Worm (Caenorhabditis elegans) whole organism, young adult: ENCODE data around the gene EEED8.13.

ENCODE experiments used
- B0019.2 ChIP-seq: fragments of 200-800 bp; sonication (Bioruptor generic); conservative IDR thresholded peaks from 2 replicates; pipeline ENCODE4 v1.3.6; 2022; ENCODE audit warnings: missing genetic modification reagents, missing genetic modification characterization, missing compliant biosample characterization
- B0035.1 ChIP-seq: sonication (generic microtip); optimal IDR thresholded peaks from 2 replicates; lab custom pipeline; 2016; ENCODE audit warnings: missing genetic modification characterization, mild to moderate bottlenecking, missing compliant biosample characterization, missing genotype, missing genetic modification reagents
- B0336.3 ChIP-seq: fragments of 200-800 bp; sonication (Bioruptor generic); IDR thresholded peaks from 2 replicates; pipeline ENCODE4 v1.3.6; 2022; ENCODE audit warnings: missing genetic modification characterization, missing compliant biosample characterization
- C06A6.2 ChIP-seq: fragments of 200-800 bp; sonication (Bioruptor generic); conservative IDR thresholded peaks from 2 replicates; pipeline ENCODE4 v1.3.6; 2022; ENCODE audit warnings: missing genetic modification characterization, missing compliant biosample characterization
- F10E7.11 ChIP-seq: sonication (generic microtip); optimal IDR thresholded peaks from 2 replicates; lab custom pipeline; 2017; ENCODE audit warnings: mild to moderate bottlenecking, missing genetic modification characterization, moderate library complexity, missing compliant biosample characterization
- F39B2.1 ChIP-seq: fragments of 200-800 bp; sonication (Bioruptor generic); IDR thresholded peaks from 2 replicates; pipeline ENCODE4 v1.3.6; 2022; ENCODE audit warnings: missing genetic modification reagents, missing genetic modification characterization, missing compliant biosample characterization
- K12H6.12 ChIP-seq: fragments of 200-800 bp; sonication (Bioruptor generic); optimal IDR thresholded peaks from 2 replicates; lab custom pipeline; 2018; ENCODE audit warnings: mild to moderate bottlenecking, missing genetic modification characterization, missing compliant biosample characterization
- T07F8.4 ChIP-seq: sonication (generic microtip); optimal IDR thresholded peaks from 2 replicates; lab custom pipeline; 2016; ENCODE audit warnings: mild to moderate bottlenecking, missing genetic modification characterization, moderate library complexity, missing compliant biosample characterization
- T26A5.8 ChIP-seq: sonication (generic microtip); optimal IDR thresholded peaks from 2 replicates; lab custom pipeline; 2016; ENCODE audit warnings: missing genetic modification characterization, missing compliant biosample characterization
- Y67H2A.10 ChIP-seq: fragments of 200-800 bp; sonication (Bioruptor generic); conservative IDR thresholded peaks from 2 replicates; pipeline ENCODE4 v1.3.6; 2022; ENCODE audit warnings: missing genetic modification reagents, missing genetic modification characterization, missing compliant biosample characterization
- aptf-2 ChIP-seq: fragments of 200-800 bp; sonication (Bioruptor generic); conservative IDR thresholded peaks from 2 replicates; pipeline ENCODE4 v1.3.6; 2022; ENCODE audit warnings: missing genetic modification reagents, missing genetic modification characterization, missing compliant biosample characterization
- attf-3 ChIP-seq: fragments of 200-800 bp; sonication (Bioruptor generic); conservative IDR thresholded peaks from 2 replicates; pipeline ENCODE4 v1.3.6; 2022; ENCODE audit warnings: missing genetic modification reagents, missing genetic modification characterization, missing compliant biosample characterization
- attf-6 ChIP-seq: fragments of 200-800 bp; sonication (Bioruptor generic); IDR thresholded peaks from 2 replicates; pipeline ENCODE4 v1.3.6; 2022; ENCODE audit warnings: missing genetic modification reagents, missing genetic modification characterization, missing compliant biosample characterization
- bed-1 ChIP-seq: fragments of 200-800 bp; sonication (Bioruptor generic); IDR thresholded peaks from 2 replicates; pipeline ENCODE4 v1.3.6; 2022; ENCODE audit warnings: missing genetic modification reagents, missing genetic modification characterization, missing compliant biosample characterization
- cebp-1 ChIP-seq, 2 experiments: fragments of 200-800 bp in 1 of 2; sonication (Bioruptor generic) in 1 of 2; sonication (generic microtip) in 1 of 2; IDR thresholded peaks in 1 of 2; optimal IDR thresholded peaks in 1 of 2; 2 replicates each; pipeline versions ENCODE4 v1.3.6 to Lab custom; 2017 to 2022; ENCODE audit warnings: missing compliant biosample characterization in 2 of 2, missing genetic modification characterization in 2 of 2, mild to moderate bottlenecking in 1 of 2, missing genetic modification reagents in 1 of 2, moderate library complexity in 1 of 2
- ceh-79 ChIP-seq: sonication (generic microtip); optimal IDR thresholded peaks from 2 replicates; lab custom pipeline; 2017; ENCODE audit warnings: mild to moderate bottlenecking, missing genetic modification characterization, missing compliant biosample characterization
- ceh-91 ChIP-seq: fragments of 200-800 bp; sonication (Bioruptor generic); IDR thresholded peaks from 2 replicates; pipeline ENCODE4 v1.3.6; 2022; ENCODE audit warnings: missing genetic modification reagents, missing genetic modification characterization, missing compliant biosample characterization
- dox-1 ChIP-seq: fragments of 200-800 bp; sonication (Bioruptor generic); IDR thresholded peaks from 2 replicates; pipeline ENCODE4 v1.3.6; 2022; ENCODE audit warnings: missing genetic modification reagents, missing genetic modification characterization, missing compliant biosample characterization
- dpl-1 ChIP-seq: fragments of 150-350 bp; optimal IDR thresholded peaks from 2 replicates; lab custom pipeline; 2014; ENCODE audit warnings: missing biosample characterization, missing genetic modification reagents, missing genetic modification characterization
- egl-18 ChIP-seq: fragments of 200-800 bp; sonication (Bioruptor generic); IDR thresholded peaks from 2 replicates; pipeline ENCODE4 v1.3.6; 2022; ENCODE audit warnings: missing genetic modification reagents, missing genetic modification characterization, missing compliant biosample characterization
- egrh-3 ChIP-seq: fragments of 200-800 bp; sonication (Bioruptor generic); IDR thresholded peaks from 2 replicates; pipeline ENCODE4 v1.3.6; 2022; ENCODE audit warnings: missing genetic modification reagents, missing genetic modification characterization, missing compliant biosample characterization
- ets-4 ChIP-seq: fragments of 200-800 bp; sonication (Bioruptor generic); optimal IDR thresholded peaks from 2 replicates; lab custom pipeline; 2018; ENCODE audit warnings: mild to moderate bottlenecking, missing genetic modification characterization, missing compliant biosample characterization
- fkh-3 ChIP-seq: sonication (generic microtip); optimal IDR thresholded peaks from 2 replicates; lab custom pipeline; 2016; ENCODE audit warnings: mild to moderate bottlenecking, missing genetic modification characterization, missing compliant biosample characterization
- hrde-1 ChIP-seq: sonication (generic microtip); optimal IDR thresholded peaks from 2 replicates; lab custom pipeline; 2016; ENCODE audit warnings: missing genetic modification characterization, mild to moderate bottlenecking, missing compliant biosample characterization, moderate library complexity, missing genotype, missing genetic modification reagents, borderline replicate concordance
- let-607 ChIP-seq, 2 experiments: fragments of 200-800 bp in 1 of 2; sonication (Bioruptor generic) in 1 of 2; sonication (generic microtip) in 1 of 2; optimal IDR thresholded peaks; 2 replicates each; lab custom pipeline; 2016 to 2018; ENCODE audit warnings: mild to moderate bottlenecking in 2 of 2, missing compliant biosample characterization in 2 of 2, missing genetic modification characterization in 2 of 2, moderate library complexity in 2 of 2, missing genotype in 1 of 2
- lsy-27 ChIP-seq: sonication (generic microtip); optimal IDR thresholded peaks from 2 replicates; lab custom pipeline; 2017; ENCODE audit warnings: missing genetic modification characterization, mild to moderate bottlenecking, missing compliant biosample characterization, antibody characterized with exemption, missing genotype, borderline replicate concordance; ENCODE audit not compliant: insufficient read depth
- madf-8 ChIP-seq: fragments of 200-800 bp; sonication (Bioruptor generic); conservative IDR thresholded peaks from 2 replicates; pipeline ENCODE4 v1.3.6; 2022; ENCODE audit warnings: missing genetic modification reagents, missing genetic modification characterization, missing compliant biosample characterization
- mel-28 ChIP-seq: sonication (generic microtip); optimal IDR thresholded peaks from 2 replicates; lab custom pipeline; 2016; ENCODE audit warnings: borderline replicate concordance, mild to moderate bottlenecking, missing genetic modification characterization, missing compliant biosample characterization
- mes-4 ChIP-seq: sonication (generic microtip); optimal IDR thresholded peaks from 2 replicates; lab custom pipeline; 2016; ENCODE audit warnings: missing genotype, missing genetic modification characterization, missing compliant biosample characterization
- nfya-2 ChIP-seq: fragments of 200-800 bp; sonication (Bioruptor generic); IDR thresholded peaks from 2 replicates; pipeline ENCODE4 v1.3.6; 2022; ENCODE audit warnings: missing genetic modification reagents, missing genetic modification characterization, missing compliant biosample characterization
- nfyb-1 ChIP-seq: fragments of 200-800 bp; sonication (Bioruptor generic); IDR thresholded peaks from 2 replicates; pipeline ENCODE4 v1.3.6; 2022; ENCODE audit warnings: missing genetic modification reagents, missing genetic modification characterization, missing compliant biosample characterization
- nhr-179 ChIP-seq: sonication (generic microtip); optimal IDR thresholded peaks from 2 replicates; lab custom pipeline; 2016; ENCODE audit warnings: mild to moderate bottlenecking, missing genetic modification characterization, missing compliant biosample characterization
- nhr-90 ChIP-seq: sonication (generic microtip); optimal IDR thresholded peaks from 2 replicates; lab custom pipeline; 2016; ENCODE audit warnings: missing genotype, mild to moderate bottlenecking, missing genetic modification characterization, missing compliant biosample characterization
- repo-1 ChIP-seq: sonication (generic microtip); optimal IDR thresholded peaks from 2 replicates; lab custom pipeline; 2017; ENCODE audit warnings: mild to moderate bottlenecking, missing genetic modification characterization, missing compliant biosample characterization
- snpc-1.1 ChIP-seq: sonication (generic microtip); optimal IDR thresholded peaks from 2 replicates; lab custom pipeline; 2017; ENCODE audit warnings: missing genetic modification characterization, mild to moderate bottlenecking, missing compliant biosample characterization, antibody characterized with exemption, moderate library complexity, missing genotype, missing genetic modification reagents; ENCODE audit not compliant: insufficient read depth
- snpc-1.3 ChIP-seq: sonication (generic microtip); optimal IDR thresholded peaks from 2 replicates; lab custom pipeline; 2017; ENCODE audit warnings: missing genetic modification characterization, mild to moderate bottlenecking, missing compliant biosample characterization, antibody characterized with exemption, moderate library complexity, missing genotype, missing genetic modification reagents; ENCODE audit not compliant: insufficient read depth
- somi-1 ChIP-seq: fragments of 200-800 bp; sonication (Bioruptor generic); optimal IDR thresholded peaks from 2 replicates; lab custom pipeline; 2018; ENCODE audit warnings: mild to moderate bottlenecking, missing genetic modification characterization, missing compliant biosample characterization
- tbp1 ChIP-seq: fragments of 200-800 bp; sonication (Bioruptor generic); optimal IDR thresholded peaks from 2 replicates; lab custom pipeline; 2018; ENCODE audit warnings: mild to moderate bottlenecking, missing genetic modification characterization, missing compliant biosample characterization
- tbx-9 ChIP-seq: sonication (generic microtip); optimal IDR thresholded peaks from 2 replicates; lab custom pipeline; 2016; ENCODE audit warnings: borderline replicate concordance, missing genetic modification characterization, inconsistent platforms, missing compliant biosample characterization
- tlf-1 ChIP-seq: fragments of 200-800 bp; sonication (Bioruptor generic); optimal IDR thresholded peaks from 2 replicates; lab custom pipeline; 2018; ENCODE audit warnings: mild to moderate bottlenecking, missing genetic modification characterization, missing compliant biosample characterization
- zfh-2 ChIP-seq: fragments of 200-800 bp; sonication (Bioruptor generic); conservative IDR thresholded peaks from 2 replicates; pipeline ENCODE4 v1.3.6; 2022; ENCODE audit warnings: missing genetic modification reagents, missing genetic modification characterization, missing compliant biosample characterization
- zim-3 ChIP-seq: sonication (generic microtip); optimal IDR thresholded peaks from 2 replicates; lab custom pipeline; 2017; ENCODE audit warnings: mild to moderate bottlenecking, missing genetic modification characterization, moderate library complexity, missing compliant biosample characterization
- ztf-22 ChIP-seq: fragments of 200-800 bp; sonication (Bioruptor generic); optimal IDR thresholded peaks from 2 replicates; lab custom pipeline; 2018; ENCODE audit warnings: mild to moderate bottlenecking, missing genetic modification characterization, moderate library complexity, missing compliant biosample characterization

Gene EEED8.13

ce11 chrII:5384282-5384681 is 28.1 kb downstream of the EEED8.13 start:
- TF ChIP-seq nfyb-1 (GFP tag; lab: Robert Waterston, UW), result 0 out of 2 replicates have a peak, but pooled peaks have one; percentile 8
- peak; percentile 53 for TF ChIP-seq hrde-1 (tag; lab: Kevin White, UChicago)
- no peak for TF ChIP-seq attf-3 (GFP tag; lab: Robert Waterston, UW)
- no peak for TF ChIP-seq tbx-9 (tag; lab: Kevin White, UChicago)
- no peak for TF ChIP-seq tbp1 (GFP tag; lab: Kevin White, UChicago)
- TF ChIP-seq egl-18 (GFP tag; lab: Robert Waterston, UW), result no peak
- no peak for TF ChIP-seq K12H6.12 (tag; lab: Kevin White, UChicago)
- TF ChIP-seq let-607 (tag; optimal IDR thresholded peaks at IDR 0.05; lab: Kevin White, UChicago), result no peak
- no peak for TF ChIP-seq dox-1 (GFP tag; lab: Robert Waterston, UW)
- no peak for TF ChIP-seq somi-1 (GFP tag; lab: Kevin White, UChicago)
- no peak for TF ChIP-seq tlf-1 (GFP tag; lab: Kevin White, UChicago)
- no peak for TF ChIP-seq madf-8 (GFP tag; lab: Robert Waterston, UW)

ce11 chrII:5379614-5380077 is 32.7 kb downstream of the EEED8.13 start, which contains the start of gene pkc-3:
pkc-3 (plus strand) TSS chrII:5380027.
- no peak for TF ChIP-seq T07F8.4
- TF ChIP-seq tlf-1 (GFP tag; lab: Kevin White, UChicago), result peak; percentile 72
- TF ChIP-seq T26A5.8, result no peak
- no peak for TF ChIP-seq tbx-9 (tag; lab: Kevin White, UChicago)
- peak; percentile 92 for TF ChIP-seq B0336.3 (GFP tag; lab: Robert Waterston, UW)
- no peak for TF ChIP-seq aptf-2 (GFP tag; lab: Robert Waterston, UW)
- TF ChIP-seq F10E7.11, result no peak
- no peak for TF ChIP-seq mes-4 (tag; lab: Kevin White, UChicago)
- peak; percentile 35; the same call in 1 of the 2 replicates for TF ChIP-seq C06A6.2 (GFP tag; lab: Robert Waterston, UW)
- TF ChIP-seq bed-1 (GFP tag; lab: Robert Waterston, UW), result no peak
- no peak for TF ChIP-seq nhr-179
- TF ChIP-seq lsy-27 (tag; lab: Kevin White, UChicago), result no peak
- TF ChIP-seq attf-6 (GFP tag; lab: Robert Waterston, UW), result peak; percentile 45; the same call in 1 of the 2 replicates
- TF ChIP-seq tbp1 (GFP tag; lab: Kevin White, UChicago), result peak; percentile 60
- TF ChIP-seq snpc-1.1 (tag; lab: Kevin White, UChicago), result no peak
- TF ChIP-seq dpl-1 (GFP tag; lab: Kevin White, UChicago), result no peak
- peak; percentile 50 to 78 for TF ChIP-seq let-607 (tag; optimal IDR thresholded peaks at IDR 0.05; lab: Kevin White, UChicago)
- TF ChIP-seq B0019.2 (GFP tag; lab: Robert Waterston, UW), result no peak
- TF ChIP-seq ztf-22 (GFP tag; lab: Kevin White, UChicago), result peak; percentile 34
- 0 out of 2 replicates have a peak, but pooled peaks have one; percentile 3 for TF ChIP-seq egl-18 (GFP tag; lab: Robert Waterston, UW)
- TF ChIP-seq F39B2.1 (GFP tag; lab: Robert Waterston, UW), result 0 out of 2 replicates have a peak, but pooled peaks have one; percentile 54
- TF ChIP-seq egrh-3 (GFP tag; lab: Robert Waterston, UW), result peak; percentile 35; the same call in 1 of the 2 replicates
- TF ChIP-seq zim-3 (tag; lab: Kevin White, UChicago), result no peak
- TF ChIP-seq fkh-3 (tag; lab: Kevin White, UChicago), result no peak
- TF ChIP-seq snpc-1.3 (tag; lab: Kevin White, UChicago), result peak; percentile 30
- TF ChIP-seq cebp-1 (GFP tag; IDR thresholded peaks at IDR 0.05; lab: Robert Waterston, UW), result no peak
- TF ChIP-seq cebp-1 (tag; optimal IDR thresholded peaks at IDR 0.05; lab: Kevin White, UChicago), result peak; percentile 65
- TF ChIP-seq nhr-90, result peak; percentile 70
- TF ChIP-seq nfya-2 (GFP tag; lab: Robert Waterston, UW), result no peak
- peak; percentile 40; the same call in 1 of the 2 replicates for TF ChIP-seq zfh-2 (GFP tag; lab: Robert Waterston, UW)
- TF ChIP-seq repo-1, result peak; percentile 79
- TF ChIP-seq K12H6.12 (tag; lab: Kevin White, UChicago), result peak; percentile 40
- TF ChIP-seq ceh-91 (GFP tag; lab: Robert Waterston, UW), result no peak
- TF ChIP-seq ets-4 (GFP tag; lab: Kevin White, UChicago), result peak; percentile 54
- TF ChIP-seq ceh-79, result no peak
- TF ChIP-seq mel-28 (tag; lab: Kevin White, UChicago), result no peak
- TF ChIP-seq B0035.1, result peak; percentile 28
- TF ChIP-seq Y67H2A.10 (GFP tag; lab: Robert Waterston, UW), result no peak
